In genomic region chrIV:2793956-2794355, ce11 we compare ENCODE assay signal across 2 worm cellular contexts.
TF ChIP-seq lines count a peak whose summit lies in the region.

No protein-coding gene starts in this region.

TF ChIP-seq in whole organism, L3 larva, 47 proteins besides CTCF, POLR2A, EP300 and RAD21:
- TF ChIP-seq ceh-9 (tag; optimal IDR thresholded peaks at IDR 0.05; lab: Kevin White, UChicago) (no peak), sea-2 (GFP tag; optimal IDR thresholded peaks at IDR 0.05; lab: Kevin White, UChicago) (no peak), nfya-1 (tag; optimal IDR thresholded peaks at IDR 0.05; lab: Kevin White, UChicago; ENCODE audit: insufficient read depth) (peak; percentile 88), tbx-2 (tag; optimal IDR thresholded peaks at IDR 0.05; lab: Kevin White, UChicago) (no peak), mml-1 (tag; optimal IDR thresholded peaks at IDR 0.05; lab: Kevin White, UChicago) (no peak), nhr-76 (tag; optimal IDR thresholded peaks at IDR 0.05; lab: Kevin White, UChicago) (no peak)

TF ChIP-seq in whole organism, late embryonic, 69 proteins besides CTCF, POLR2A, EP300 and RAD21:
- TF ChIP-seq ztf-16 (tag; optimal IDR thresholded peaks at IDR 0.05; lab: Kevin White, UChicago), result no peak
- peak; percentile 72 for TF ChIP-seq nfya-1 (tag; optimal IDR thresholded peaks at IDR 0.05; lab: Kevin White, UChicago)

Comparison
In these comparisons a context has a peak if more than half of its experiments do, and no peak if none do; other contexts are left out.
1. Of the 9 proteins assayed by ChIP-seq in both whole organism, late embryonic and whole organism, L3 larva: peak only in whole organism, late embryonic: none; only in whole organism, L3 larva: none; in both: nfya-1; in neither: 8.